Worm (Caenorhabditis elegans) whole organism, mixed stage, embryonic: ENCODE measurements around the gene akap-1.

Experiments
- mep-1 ChIP-seq: fragments of 150-350 bp; optimal IDR thresholded peaks from 2 replicates; lab custom pipeline; 2017; ENCODE audit warnings: missing biosample characterization, missing genetic modification reagents, missing genetic modification characterization, inconsistent platforms
- pha-4 ChIP-seq: fragments of 150-350 bp; optimal IDR thresholded peaks from 2 replicates; lab custom pipeline; 2018; ENCODE audit warnings: missing biosample characterization, missing genetic modification reagents, missing genetic modification characterization
- snpc-4 ChIP-seq: fragments of 150-350 bp; optimal IDR thresholded peaks from 2 replicates; lab custom pipeline; 2014; ENCODE audit warnings: missing biosample characterization, missing genetic modification characterization

ce11 chrIII:6359171-6359854, 6.1 kb downstream of the akap-1 start:
- TF ChIP-seq snpc-4 (no peak), pha-4 (tag; lab: Kevin White, UChicago) (no peak), mep-1 (tag; lab: Kevin White, UChicago) (no peak)
